Worm (Caenorhabditis elegans) whole organism, young adult: ENCODE measurements around the gene Y38E10A.2.

ENCODE experiments used
- B0019.2 ChIP-seq: fragments of 200-800 bp; sonication (Bioruptor generic); conservative IDR thresholded peaks from 2 replicates; pipeline ENCODE4 v1.3.6; 2022; ENCODE audit warnings: missing genetic modification reagents, missing genetic modification characterization, missing compliant biosample characterization
- B0035.1 ChIP-seq: sonication (generic microtip); optimal IDR thresholded peaks from 2 replicates; lab custom pipeline; 2016; ENCODE audit warnings: missing genetic modification characterization, mild to moderate bottlenecking, missing compliant biosample characterization, missing genotype, missing genetic modification reagents
- B0261.1 ChIP-seq: sonication (generic microtip); optimal IDR thresholded peaks from 2 replicates; lab custom pipeline; 2016; ENCODE audit warnings: mild to moderate bottlenecking, missing genetic modification characterization, moderate library complexity, missing compliant biosample characterization
- F22D6.2 ChIP-seq: sonication (generic microtip); optimal IDR thresholded peaks from 2 replicates; lab custom pipeline; 2016; ENCODE audit warnings: mild to moderate bottlenecking, missing genetic modification characterization, missing compliant biosample characterization
- F39B2.1 ChIP-seq: fragments of 200-800 bp; sonication (Bioruptor generic); IDR thresholded peaks from 2 replicates; pipeline ENCODE4 v1.3.6; 2022; ENCODE audit warnings: missing genetic modification reagents, missing genetic modification characterization, missing compliant biosample characterization
- F55B11.4 ChIP-seq: sonication (generic microtip); optimal IDR thresholded peaks from 2 replicates; lab custom pipeline; 2016; ENCODE audit warnings: missing compliant biosample characterization, missing genetic modification characterization, borderline replicate concordance; ENCODE audit not compliant: insufficient read depth
- K12H6.12 ChIP-seq: fragments of 200-800 bp; sonication (Bioruptor generic); optimal IDR thresholded peaks from 2 replicates; lab custom pipeline; 2018; ENCODE audit warnings: mild to moderate bottlenecking, missing genetic modification characterization, missing compliant biosample characterization
- Y67H2A.10 ChIP-seq: fragments of 200-800 bp; sonication (Bioruptor generic); conservative IDR thresholded peaks from 2 replicates; pipeline ENCODE4 v1.3.6; 2022; ENCODE audit warnings: missing genetic modification reagents, missing genetic modification characterization, missing compliant biosample characterization
- Y79H2A.3 ChIP-seq: fragments of 200-800 bp; sonication (Bioruptor generic); conservative IDR thresholded peaks from 2 replicates; pipeline ENCODE4 v1.3.6; 2022; ENCODE audit warnings: missing genetic modification reagents, missing genetic modification characterization, missing compliant biosample characterization
- Y95B8A.8 ChIP-seq: fragments of 200-800 bp; sonication (Bioruptor generic); IDR thresholded peaks from 2 replicates; pipeline ENCODE4 v1.3.6; 2022; ENCODE audit warnings: missing genetic modification reagents, missing genetic modification characterization, missing compliant biosample characterization
- aptf-2 ChIP-seq: fragments of 200-800 bp; sonication (Bioruptor generic); conservative IDR thresholded peaks from 2 replicates; pipeline ENCODE4 v1.3.6; 2022; ENCODE audit warnings: missing genetic modification reagents, missing genetic modification characterization, missing compliant biosample characterization
- athp-1 ChIP-seq: sonication (generic microtip); optimal IDR thresholded peaks from 2 replicates; lab custom pipeline; 2017; ENCODE audit warnings: mild to moderate bottlenecking, missing genetic modification characterization, missing compliant biosample characterization
- cebp-1 ChIP-seq, 2 experiments: fragments of 200-800 bp in 1 of 2; sonication (Bioruptor generic) in 1 of 2; sonication (generic microtip) in 1 of 2; IDR thresholded peaks in 1 of 2; optimal IDR thresholded peaks in 1 of 2; 2 replicates each; pipeline versions ENCODE4 v1.3.6 to Lab custom; 2017 to 2022; ENCODE audit warnings: missing compliant biosample characterization in 2 of 2, missing genetic modification characterization in 2 of 2, mild to moderate bottlenecking in 1 of 2, missing genetic modification reagents in 1 of 2, moderate library complexity in 1 of 2
- cebp-2 ChIP-seq: fragments of 200-800 bp; sonication (Bioruptor generic); IDR thresholded peaks from 2 replicates; pipeline ENCODE4 v1.3.6; 2022; ENCODE audit warnings: missing genetic modification characterization, missing compliant biosample characterization
- ceh-100 ChIP-seq: fragments of 200-800 bp; sonication (Bioruptor generic); IDR thresholded peaks from 2 replicates; pipeline ENCODE4 v1.3.6; 2022; ENCODE audit warnings: missing genetic modification reagents, missing genetic modification characterization, missing compliant biosample characterization
- ceh-27 ChIP-seq: fragments of 200-800 bp; sonication (Bioruptor generic); optimal IDR thresholded peaks from 2 replicates; lab custom pipeline; 2018; ENCODE audit warnings: mild to moderate bottlenecking, missing genetic modification characterization, moderate library complexity, missing compliant biosample characterization
- ceh-40 ChIP-seq: fragments of 200-800 bp; sonication (Bioruptor generic); IDR thresholded peaks from 2 replicates; pipeline ENCODE4 v1.3.6; 2022; ENCODE audit warnings: missing genetic modification characterization, missing compliant biosample characterization
- dox-1 ChIP-seq: fragments of 200-800 bp; sonication (Bioruptor generic); IDR thresholded peaks from 2 replicates; pipeline ENCODE4 v1.3.6; 2022; ENCODE audit warnings: missing genetic modification reagents, missing genetic modification characterization, missing compliant biosample characterization
- dpff-1 ChIP-seq: sonication (generic microtip); optimal IDR thresholded peaks from 2 replicates; lab custom pipeline; 2017; ENCODE audit warnings: mild to moderate bottlenecking, missing genetic modification characterization, missing compliant biosample characterization
- egl-18 ChIP-seq: fragments of 200-800 bp; sonication (Bioruptor generic); IDR thresholded peaks from 2 replicates; pipeline ENCODE4 v1.3.6; 2022; ENCODE audit warnings: missing genetic modification reagents, missing genetic modification characterization, missing compliant biosample characterization
- ekl-4 ChIP-seq: fragments of 200-800 bp; sonication (Bioruptor generic); IDR thresholded peaks from 2 replicates; pipeline ENCODE4 v1.3.6; 2022; ENCODE audit warnings: missing genetic modification reagents, missing genetic modification characterization, missing compliant biosample characterization
- gei-17 ChIP-seq: fragments of 200-800 bp; sonication (Bioruptor generic); optimal IDR thresholded peaks from 2 replicates; lab custom pipeline; 2018; ENCODE audit warnings: mild to moderate bottlenecking, missing genetic modification characterization, missing compliant biosample characterization
- hlh-12 ChIP-seq: sonication (generic microtip); optimal IDR thresholded peaks from 2 replicates; lab custom pipeline; 2016; ENCODE audit warnings: missing genetic modification characterization, missing compliant biosample characterization
- hlh-26 ChIP-seq: fragments of 200-800 bp; sonication (Bioruptor generic); conservative IDR thresholded peaks from 2 replicates; pipeline ENCODE4 v1.3.6; 2022; ENCODE audit warnings: missing genetic modification reagents, missing genetic modification characterization, missing compliant biosample characterization
- hmg-20 ChIP-seq: fragments of 200-800 bp; sonication (Bioruptor generic); IDR thresholded peaks from 2 replicates; pipeline ENCODE4 v1.3.6; 2022; ENCODE audit warnings: missing genetic modification reagents, missing genetic modification characterization, missing compliant biosample characterization
- hrde-1 ChIP-seq: sonication (generic microtip); optimal IDR thresholded peaks from 2 replicates; lab custom pipeline; 2016; ENCODE audit warnings: missing genetic modification characterization, mild to moderate bottlenecking, missing compliant biosample characterization, moderate library complexity, missing genotype, missing genetic modification reagents, borderline replicate concordance
- hsf-1 ChIP-seq: fragments of 200-800 bp; sonication (Bioruptor generic); IDR thresholded peaks from 2 replicates; pipeline ENCODE4 v1.3.6; 2022; ENCODE audit warnings: missing genetic modification reagents, missing genetic modification characterization, missing compliant biosample characterization
- let-526 ChIP-seq: fragments of 200-800 bp; sonication (Bioruptor generic); IDR thresholded peaks from 2 replicates; pipeline ENCODE4 v1.3.6; 2022; ENCODE audit warnings: missing genetic modification reagents, missing genetic modification characterization, missing compliant biosample characterization
- lin-40 ChIP-seq: sonication (generic microtip); optimal IDR thresholded peaks from 2 replicates; lab custom pipeline; 2016; ENCODE audit warnings: missing genetic modification characterization, mild to moderate bottlenecking, missing compliant biosample characterization, missing genotype, missing genetic modification reagents
- madf-6 ChIP-seq: fragments of 200-800 bp; sonication (Bioruptor generic); IDR thresholded peaks from 2 replicates; pipeline ENCODE4 v1.3.6; 2022; ENCODE audit warnings: missing genetic modification reagents, missing genetic modification characterization, missing compliant biosample characterization
- madf-8 ChIP-seq: fragments of 200-800 bp; sonication (Bioruptor generic); conservative IDR thresholded peaks from 2 replicates; pipeline ENCODE4 v1.3.6; 2022; ENCODE audit warnings: missing genetic modification reagents, missing genetic modification characterization, missing compliant biosample characterization
- nfya-2 ChIP-seq: fragments of 200-800 bp; sonication (Bioruptor generic); IDR thresholded peaks from 2 replicates; pipeline ENCODE4 v1.3.6; 2022; ENCODE audit warnings: missing genetic modification reagents, missing genetic modification characterization, missing compliant biosample characterization
- rcor-1 ChIP-seq: fragments of 200-800 bp; sonication (Bioruptor generic); IDR thresholded peaks from 2 replicates; pipeline ENCODE4 v1.3.6; 2022; ENCODE audit warnings: missing genetic modification reagents, missing genetic modification characterization, missing compliant biosample characterization
- repo-1 ChIP-seq: sonication (generic microtip); optimal IDR thresholded peaks from 2 replicates; lab custom pipeline; 2017; ENCODE audit warnings: mild to moderate bottlenecking, missing genetic modification characterization, missing compliant biosample characterization
- sea-2 ChIP-seq: fragments of 200-800 bp; sonication (Bioruptor generic); IDR thresholded peaks from 2 replicates; pipeline ENCODE4 v1.3.6; 2022; ENCODE audit warnings: missing genetic modification characterization, missing compliant biosample characterization
- snpc-1.1 ChIP-seq: sonication (generic microtip); optimal IDR thresholded peaks from 2 replicates; lab custom pipeline; 2017; ENCODE audit warnings: missing genetic modification characterization, mild to moderate bottlenecking, missing compliant biosample characterization, antibody characterized with exemption, moderate library complexity, missing genotype, missing genetic modification reagents; ENCODE audit not compliant: insufficient read depth
- snpc-1.3 ChIP-seq: sonication (generic microtip); optimal IDR thresholded peaks from 2 replicates; lab custom pipeline; 2017; ENCODE audit warnings: missing genetic modification characterization, mild to moderate bottlenecking, missing compliant biosample characterization, antibody characterized with exemption, moderate library complexity, missing genotype, missing genetic modification reagents; ENCODE audit not compliant: insufficient read depth
- snpc-3.4 ChIP-seq: sonication (generic microtip); optimal IDR thresholded peaks from 2 replicates; lab custom pipeline; 2017; ENCODE audit warnings: missing genetic modification characterization, mild to moderate bottlenecking, missing compliant biosample characterization, antibody characterized with exemption, moderate library complexity, missing genotype, missing genetic modification reagents
- sptf-2 ChIP-seq: fragments of 200-800 bp; sonication (Bioruptor generic); optimal IDR thresholded peaks from 2 replicates; lab custom pipeline; 2018; ENCODE audit warnings: mild to moderate bottlenecking, missing genetic modification characterization, missing compliant biosample characterization
- unc-130 ChIP-seq: sonication (generic microtip); optimal IDR thresholded peaks from 2 replicates; lab custom pipeline; 2016; ENCODE audit warnings: missing genetic modification reagents, missing genetic modification characterization, missing compliant biosample characterization
- ztf-25 ChIP-seq: fragments of 200-800 bp; sonication (Bioruptor generic); IDR thresholded peaks from 2 replicates; pipeline ENCODE4 v1.3.6; 2022; ENCODE audit warnings: missing genetic modification reagents, missing genetic modification characterization, missing compliant biosample characterization
- ztf-26 ChIP-seq: sonication (generic microtip); optimal IDR thresholded peaks from 2 replicates; lab custom pipeline; 2017; ENCODE audit warnings: missing genetic modification characterization, missing compliant biosample characterization

Gene Y38E10A.2

DNA sequence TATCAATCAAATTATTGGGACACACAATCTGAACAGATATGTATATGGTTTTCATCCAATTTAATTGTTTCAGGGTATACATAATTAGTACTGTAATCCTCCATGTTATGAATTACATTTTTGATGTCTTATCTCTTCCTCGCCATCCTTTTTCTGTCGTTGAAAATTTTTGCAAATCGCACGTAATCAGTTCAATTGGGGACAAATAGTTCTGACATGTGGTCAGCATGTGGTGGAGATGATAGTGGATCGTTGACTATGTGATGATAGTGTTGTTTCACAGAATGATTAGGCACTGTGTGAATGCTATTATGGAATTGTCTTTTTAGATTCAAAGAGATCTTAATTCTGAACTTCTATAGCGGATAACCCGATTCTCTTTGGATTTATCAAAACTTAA lies 42.0 kb upstream of the Y38E10A.2 start:
- TF ChIP-seq dox-1 (GFP tag; lab: Robert Waterston, UW) = no peak
- no peak for TF ChIP-seq B0019.2
- TF ChIP-seq dpff-1 (tag; lab: Kevin White, UChicago) = no peak
- no peak for TF ChIP-seq ceh-100 (GFP tag; lab: Robert Waterston, UW)
- TF ChIP-seq cebp-2 (GFP tag; lab: Robert Waterston, UW) = no peak
- TF ChIP-seq snpc-1.1 (tag; lab: Kevin White, UChicago) = no peak
- no peak for TF ChIP-seq cebp-1 (GFP tag; IDR thresholded peaks at IDR 0.05; lab: Robert Waterston, UW)
- no peak for TF ChIP-seq cebp-1 (tag; optimal IDR thresholded peaks at IDR 0.05; lab: Kevin White, UChicago)
- no peak for TF ChIP-seq madf-8
- no peak for TF ChIP-seq ztf-25
- TF ChIP-seq hrde-1 (tag; lab: Kevin White, UChicago) = no peak
- TF ChIP-seq nfya-2 = no peak
- TF ChIP-seq ekl-4 (GFP tag; lab: Robert Waterston, UW) = no peak
- no peak for TF ChIP-seq sea-2 (GFP tag; lab: Robert Waterston, UW)
- no peak for TF ChIP-seq lin-40

DNA sequence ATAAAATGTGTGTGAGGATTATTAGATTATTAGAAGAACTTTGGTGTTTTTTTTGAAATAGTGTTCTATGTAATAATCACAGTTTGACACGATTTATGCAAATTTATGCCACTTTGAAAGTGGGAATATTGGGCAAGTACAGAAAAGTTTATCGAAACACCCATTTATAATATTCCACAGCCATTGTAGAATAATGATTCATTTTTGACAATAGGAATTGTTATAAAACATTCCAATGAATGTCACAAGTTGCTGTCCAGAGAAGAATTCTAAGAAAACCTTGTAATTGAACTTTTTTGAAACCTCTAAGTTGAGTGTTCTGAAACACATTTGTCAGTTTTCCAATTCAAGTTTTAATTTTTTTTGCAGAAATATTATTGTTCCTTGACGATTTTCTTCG lies 38.8 kb upstream of the Y38E10A.2 start, which contains the start of gene nspe-4:
nspe-4 (plus strand) TSS at position 301 of the 400 bp plus-strand sequence.
- TF ChIP-seq athp-1 (tag; lab: Kevin White, UChicago) = no peak
- TF ChIP-seq sptf-2 = no peak
- TF ChIP-seq rcor-1 (GFP tag; lab: Robert Waterston, UW) = no peak

DNA sequence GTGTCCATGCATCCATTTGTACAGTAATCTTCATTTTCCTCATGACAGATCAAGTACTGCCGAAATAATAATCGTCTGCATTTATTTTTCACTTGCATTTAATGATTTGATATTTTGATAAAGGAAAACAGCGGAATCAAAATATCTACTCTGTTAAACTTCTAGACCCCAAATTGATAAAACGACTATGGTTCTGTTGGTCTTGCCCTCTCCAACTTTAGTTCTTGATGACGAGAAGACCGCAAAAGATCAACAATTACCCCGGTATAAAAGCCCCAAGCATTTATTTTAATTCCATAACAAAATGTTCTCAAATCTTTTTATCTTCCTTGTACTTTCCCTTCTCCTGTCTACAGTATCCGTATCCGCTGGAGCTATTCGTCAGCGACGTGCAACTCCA lies 35.2 kb upstream of the Y38E10A.2 start, which contains the start of gene Y38E10A.9:
Y38E10A.9 (plus strand) TSS at position 301 of the 400 bp plus-strand sequence.
- TF ChIP-seq F39B2.1 (GFP tag; lab: Robert Waterston, UW) (no peak), let-526 (GFP tag; lab: Robert Waterston, UW) (no peak), ztf-26 (no peak), ceh-27 (GFP tag; lab: Kevin White, UChicago) (no peak), aptf-2 (GFP tag; lab: Robert Waterston, UW) (no peak), hlh-26 (GFP tag; lab: Robert Waterston, UW) (no peak)

- no peak for TF ChIP-seq B0261.1
- no peak for TF ChIP-seq let-526 (GFP tag; lab: Robert Waterston, UW)
- TF ChIP-seq athp-1 (tag; lab: Kevin White, UChicago) = no peak
- no peak for TF ChIP-seq Y67H2A.10 (GFP tag; lab: Robert Waterston, UW)
- TF ChIP-seq hlh-12 (tag; lab: Kevin White, UChicago) = no peak
- no peak for TF ChIP-seq F55B11.4 (tag; lab: Kevin White, UChicago)
- TF ChIP-seq, all 124 proteins: peak for 0
Observed at ce11 chrII:12606900-12607299, 33.5 kb upstream of the Y38E10A.2 start, which contains the start of gene Y38E10A.8. Y38E10A.8 (plus strand) TSS chrII:12607200.

DNA sequence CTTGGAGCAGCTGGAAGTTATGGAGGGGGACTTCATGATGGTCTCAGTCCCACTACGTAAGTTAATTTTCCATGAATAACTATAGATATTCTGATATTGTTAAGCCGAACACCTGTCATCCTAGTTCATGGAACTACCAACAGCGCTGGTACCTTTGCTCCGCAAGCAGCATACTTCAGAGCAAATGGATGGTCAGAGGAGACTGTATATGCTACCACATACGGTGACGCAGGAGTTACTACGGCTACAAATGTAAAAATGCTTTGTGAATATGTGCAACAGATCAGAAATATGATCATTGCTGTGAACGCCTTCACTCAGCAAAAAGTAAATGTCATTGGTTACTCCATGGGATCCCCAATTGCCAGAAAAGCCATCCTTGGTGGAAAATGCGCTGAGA lies 32.7 kb upstream of the Y38E10A.2 start:
- TF ChIP-seq Y95B8A.8 (GFP tag; lab: Robert Waterston, UW) (no peak), snpc-3.4 (tag; lab: Kevin White, UChicago) (no peak), gei-17 (GFP tag; lab: Kevin White, UChicago) (no peak), madf-6 (GFP tag; lab: Robert Waterston, UW) (no peak), Y79H2A.3 (no peak), egl-18 (GFP tag; lab: Robert Waterston, UW) (no peak), F22D6.2 (tag; lab: Kevin White, UChicago) (no peak), hlh-12 (tag; lab: Kevin White, UChicago) (no peak), hmg-20 (GFP tag; lab: Robert Waterston, UW) (no peak), B0035.1 (tag; lab: Kevin White, UChicago) (no peak), snpc-1.3 (tag; lab: Kevin White, UChicago) (no peak), hsf-1 (GFP tag; lab: Robert Waterston, UW) (no peak), F55B11.4 (tag; lab: Kevin White, UChicago) (no peak), repo-1 (no peak), ceh-40 (no peak), K12H6.12 (tag; lab: Kevin White, UChicago) (no peak), unc-130 (GFP tag; lab: Kevin White, UChicago) (no peak)
